Worm (Caenorhabditis elegans) whole organism, dauer: ENCODE data around the gene F26F12.3.

Experiments
- unc-62 ChIP-seq: sonication (generic microtip); optimal IDR thresholded peaks from 2 replicates; lab custom pipeline; 2017; ENCODE audit warnings: missing biosample characterization, missing genetic modification reagents, missing genetic modification characterization

The F26F12.3 gene

ce11 chrV:5821451-5822143, 23.9 kb downstream of the F26F12.3 start:
- TF ChIP-seq unc-62 (GFP tag; lab: Kevin White, UChicago) = no peak

- no peak for TF ChIP-seq unc-62 (GFP tag; lab: Kevin White, UChicago)
These were observed 25.1 kb downstream of the F26F12.3 start for ce11 chrV:5820401-5820800.

ce11 chrV:5819903-5820302, 25.6 kb downstream of the F26F12.3 start:
- no peak for TF ChIP-seq unc-62 (GFP tag; lab: Kevin White, UChicago)

- no peak for TF ChIP-seq unc-62 (GFP tag; lab: Kevin White, UChicago)
These were observed 29.0 kb downstream of the F26F12.3 start for ce11 chrV:5816470-5817061.

ce11 chrV:5813060-5813659, 32.4 kb downstream of the F26F12.3 start, which contains the start of gene ZC250.4:
ZC250.4 (minus strand) TSS chrV:5813137.
- no peak for TF ChIP-seq unc-62 (GFP tag; lab: Kevin White, UChicago)

ce11 chrV:5805467-5805866, 40.1 kb downstream of the F26F12.3 start, which contains the start of gene ZC250.5:
ZC250.5 (plus strand) TSS chrV:5805767.
- TF ChIP-seq unc-62 (GFP tag; lab: Kevin White, UChicago) = no peak

- TF ChIP-seq unc-62 (GFP tag; lab: Kevin White, UChicago) = no peak
These were observed 46.1 kb downstream of the F26F12.3 start, which contains the start of gene cyn-17 for ce11 chrV:5799373-5799772. cyn-17 (plus strand) TSS chrV:5799673.

- TF ChIP-seq unc-62 (GFP tag; lab: Kevin White, UChicago) = no peak
These were observed 47.4 kb downstream of the F26F12.3 start, which contains the start of gene nstp-3 for ce11 chrV:5798132-5798531. nstp-3 (minus strand) TSS chrV:5798232.

- no peak for TF ChIP-seq unc-62 (GFP tag; lab: Kevin White, UChicago)
These were observed 53.5 kb downstream of the F26F12.3 start, which contains the start of gene ZC250.2 for ce11 chrV:5792031-5792430. ZC250.2 (plus strand) TSS chrV:5792331.

- no peak for TF ChIP-seq unc-62 (GFP tag; lab: Kevin White, UChicago)
These were observed 54.8 kb downstream of the F26F12.3 start, which contains the start of the genes nhr-142 and F44E7.9 for ce11 chrV:5790497-5791280. nhr-142 (minus strand) TSS chrV:5790553. F44E7.9 (plus strand) TSS chrV:5791230.
